Worm (Caenorhabditis elegans) whole organism, late embryonic: Measurements from ENCODE around the gene C44C1.6.

ENCODE experiments used
- C38D4.7 ChIP-seq: fragments of 200-800 bp; sonication (Bioruptor generic); optimal IDR thresholded peaks from 2 replicates; lab custom pipeline; 2018; ENCODE audit warnings: mild to moderate bottlenecking, missing genetic modification characterization, moderate library complexity, missing compliant biosample characterization
- F13H6.1 ChIP-seq: sonication (generic microtip); optimal IDR thresholded peaks from 2 replicates; lab custom pipeline; 2016; ENCODE audit warnings: missing genetic modification characterization, missing compliant biosample characterization
- K02D7.2 ChIP-seq: sonication (generic microtip); optimal IDR thresholded peaks from 2 replicates; lab custom pipeline; 2017; ENCODE audit warnings: mild to moderate bottlenecking, missing genetic modification characterization, missing compliant biosample characterization
- K09A11.1 ChIP-seq: sonication (generic microtip); optimal IDR thresholded peaks from 2 replicates; lab custom pipeline; 2017; ENCODE audit warnings: antibody characterized with exemption, mild to moderate bottlenecking, missing genetic modification characterization, missing compliant biosample characterization; ENCODE audit not compliant: insufficient read depth
- T23F11.4 ChIP-seq: fragments of 200-800 bp; sonication (Bioruptor generic); optimal IDR thresholded peaks from 2 replicates; lab custom pipeline; 2018; ENCODE audit warnings: mild to moderate bottlenecking, missing genetic modification characterization, missing compliant biosample characterization
- ahr-1 ChIP-seq: sonication (generic microtip); optimal IDR thresholded peaks from 2 replicates; lab custom pipeline; 2016; ENCODE audit warnings: missing genetic modification characterization, missing compliant biosample characterization
- ama-1 ChIP-seq: fragments of 150-350 bp; optimal IDR thresholded peaks from 2 replicates; lab custom pipeline; 2014
- ceh-14 ChIP-seq: sonication (generic microtip); optimal IDR thresholded peaks from 2 replicates; lab custom pipeline; 2016; ENCODE audit warnings: missing genotype, missing genetic modification characterization, missing compliant biosample characterization
- ceh-22 ChIP-seq: sonication (generic microtip); optimal IDR thresholded peaks from 2 replicates; lab custom pipeline; 2017; ENCODE audit warnings: missing biosample characterization, missing genetic modification characterization
- ceh-24 ChIP-seq: sonication (generic microtip); optimal IDR thresholded peaks from 2 replicates; lab custom pipeline; 2016; ENCODE audit warnings: mild to moderate bottlenecking, missing genetic modification characterization, missing compliant biosample characterization
- ceh-31 ChIP-seq: sonication (generic microtip); optimal IDR thresholded peaks from 2 replicates; lab custom pipeline; 2016; ENCODE audit warnings: missing genetic modification characterization, missing compliant biosample characterization
- ceh-34 ChIP-seq: sonication (generic microtip); optimal IDR thresholded peaks from 2 replicates; lab custom pipeline; 2016; ENCODE audit warnings: mild to moderate bottlenecking, missing genetic modification characterization, missing compliant biosample characterization
- ceh-48 ChIP-seq: sonication (generic microtip); optimal IDR thresholded peaks from 2 replicates; lab custom pipeline; 2016; ENCODE audit warnings: missing genetic modification characterization, inconsistent platforms, missing compliant biosample characterization
- ceh-6 ChIP-seq: fragments of 200-800 bp; sonication (Bioruptor generic); optimal IDR thresholded peaks from 2 replicates; lab custom pipeline; 2018; ENCODE audit warnings: mild to moderate bottlenecking, missing genetic modification characterization, missing compliant biosample characterization
- ceh-9 ChIP-seq: sonication (generic microtip); optimal IDR thresholded peaks from 2 replicates; lab custom pipeline; 2016; ENCODE audit warnings: mild to moderate bottlenecking, missing genetic modification characterization, inconsistent platforms, missing compliant biosample characterization
- che-1 ChIP-seq: sonication (generic microtip); optimal IDR thresholded peaks from 2 replicates; lab custom pipeline; 2016; ENCODE audit warnings: mild to moderate bottlenecking, missing genetic modification characterization, missing compliant biosample characterization
- elt-2 ChIP-seq: sonication (generic microtip); optimal IDR thresholded peaks from 2 replicates; lab custom pipeline; 2016; ENCODE audit warnings: missing genetic modification reagents, missing genetic modification characterization, missing compliant biosample characterization
- elt-4 ChIP-seq: sonication (generic microtip); optimal IDR thresholded peaks from 2 replicates; lab custom pipeline; 2016; ENCODE audit warnings: missing genetic modification characterization, missing compliant biosample characterization
- ets-4 ChIP-seq: sonication (generic microtip); optimal IDR thresholded peaks from 2 replicates; lab custom pipeline; 2016; ENCODE audit warnings: missing genetic modification characterization, missing compliant biosample characterization
- eyg-1 ChIP-seq: sonication (generic microtip); optimal IDR thresholded peaks from 2 replicates; lab custom pipeline; 2016; ENCODE audit warnings: missing genotype, missing genetic modification characterization, missing compliant biosample characterization
- fax-1 ChIP-seq: sonication (generic microtip); optimal IDR thresholded peaks from 2 replicates; lab custom pipeline; 2016; ENCODE audit warnings: missing genotype, missing genetic modification characterization, missing compliant biosample characterization
- fkh-10 ChIP-seq: fragments of 150-350 bp; optimal IDR thresholded peaks from 2 replicates; lab custom pipeline; 2014; ENCODE audit warnings: missing biosample characterization, missing genetic modification reagents, missing genetic modification characterization
- gmeb-2 ChIP-seq: sonication (generic microtip); optimal IDR thresholded peaks from 2 replicates; lab custom pipeline; 2016; ENCODE audit warnings: missing genetic modification characterization, inconsistent platforms, missing compliant biosample characterization
- hlh-13 ChIP-seq: fragments of 200-800 bp; sonication (Bioruptor generic); optimal IDR thresholded peaks from 2 replicates; lab custom pipeline; 2018; ENCODE audit warnings: mild to moderate bottlenecking, missing genetic modification characterization, missing compliant biosample characterization
- hlh-15 ChIP-seq: sonication (generic microtip); optimal IDR thresholded peaks from 2 replicates; lab custom pipeline; 2016; ENCODE audit warnings: missing genetic modification characterization, missing compliant biosample characterization
- hlh-30 ChIP-seq: sonication (generic microtip); optimal IDR thresholded peaks from 2 replicates; lab custom pipeline; 2017; ENCODE audit warnings: antibody characterized with exemption, missing genetic modification characterization, missing compliant biosample characterization; ENCODE audit not compliant: insufficient read depth
- hlh-6 ChIP-seq: sonication (generic microtip); optimal IDR thresholded peaks from 2 replicates; lab custom pipeline; 2016; ENCODE audit warnings: missing genotype, missing genetic modification characterization, missing compliant biosample characterization
- hlh-8 ChIP-seq: sonication (generic microtip); optimal IDR thresholded peaks from 2 replicates; lab custom pipeline; 2016; ENCODE audit warnings: missing genotype, missing genetic modification characterization, missing compliant biosample characterization
- mec-3 ChIP-seq: sonication (generic microtip); optimal IDR thresholded peaks from 2 replicates; lab custom pipeline; 2016; ENCODE audit warnings: borderline replicate concordance, missing genetic modification characterization, missing compliant biosample characterization
- nhr-11 ChIP-seq: fragments of 150-350 bp; optimal IDR thresholded peaks from 2 replicates; lab custom pipeline; 2014; ENCODE audit warnings: missing biosample characterization, missing genetic modification characterization
- nhr-232 ChIP-seq: sonication (generic microtip); optimal IDR thresholded peaks from 2 replicates; lab custom pipeline; 2016; ENCODE audit warnings: missing genetic modification characterization, missing compliant biosample characterization
- odd-2 ChIP-seq: sonication (generic microtip); optimal IDR thresholded peaks from 2 replicates; lab custom pipeline; 2017; ENCODE audit warnings: antibody characterized with exemption, mild to moderate bottlenecking, missing genetic modification characterization, missing compliant biosample characterization
- pag-3 ChIP-seq: sonication (generic microtip); optimal IDR thresholded peaks from 2 replicates; lab custom pipeline; 2016; ENCODE audit warnings: missing compliant biosample characterization, missing genetic modification characterization, borderline replicate concordance
- pat-9 ChIP-seq: fragments of 200-800 bp; sonication (Bioruptor generic); optimal IDR thresholded peaks from 2 replicates; lab custom pipeline; 2018; ENCODE audit warnings: mild to moderate bottlenecking, missing genetic modification characterization, moderate library complexity, missing compliant biosample characterization
- pax-1 ChIP-seq: fragments of 150-350 bp; optimal IDR thresholded peaks from 2 replicates; lab custom pipeline; 2014; ENCODE audit warnings: missing biosample characterization, missing genetic modification characterization
- pha-2 ChIP-seq: sonication (generic microtip); optimal IDR thresholded peaks from 2 replicates; lab custom pipeline; 2017; ENCODE audit warnings: mild to moderate bottlenecking, missing genetic modification characterization, missing compliant biosample characterization
- pha-4 ChIP-seq: fragments of 150-350 bp; optimal IDR thresholded peaks from 2 replicates; lab custom pipeline; 2018; ENCODE audit warnings: missing biosample characterization, missing genetic modification reagents, missing genetic modification characterization
- pros-1 ChIP-seq: fragments of 150-350 bp; optimal IDR thresholded peaks from 2 replicates; lab custom pipeline; 2014; ENCODE audit warnings: missing biosample characterization, missing genetic modification reagents, missing genetic modification characterization
- ref-2 ChIP-seq: sonication (generic microtip); optimal IDR thresholded peaks from 2 replicates; lab custom pipeline; 2016; ENCODE audit warnings: missing genetic modification characterization, missing compliant biosample characterization
- rnt-1 ChIP-seq: sonication (generic microtip); optimal IDR thresholded peaks from 2 replicates; lab custom pipeline; 2016; ENCODE audit warnings: missing genetic modification characterization, missing compliant biosample characterization
- sdc-2 ChIP-seq: sonication (generic microtip); optimal IDR thresholded peaks from 2 replicates; lab custom pipeline; 2016; ENCODE audit warnings: missing genotype, missing genetic modification characterization, missing compliant biosample characterization
- sox-4 ChIP-seq: sonication (generic microtip); optimal IDR thresholded peaks from 2 replicates; lab custom pipeline; 2017; ENCODE audit warnings: mild to moderate bottlenecking, missing genetic modification characterization, inconsistent platforms, missing compliant biosample characterization
- tbx-2 ChIP-seq: sonication (generic microtip); optimal IDR thresholded peaks from 2 replicates; lab custom pipeline; 2016; ENCODE audit warnings: missing genetic modification characterization, missing compliant biosample characterization
- ttx-3 ChIP-seq: sonication (generic microtip); optimal IDR thresholded peaks from 2 replicates; lab custom pipeline; 2016; ENCODE audit warnings: missing genetic modification reagents, missing genetic modification characterization, missing compliant biosample characterization
- unc-3 ChIP-seq, 2 experiments: fragments of 200-800 bp in 1 of 2; sonication (Bioruptor generic) in 1 of 2; sonication (generic microtip) in 1 of 2; conservative IDR thresholded peaks in 1 of 2; optimal IDR thresholded peaks in 1 of 2; 2 replicates each; pipeline versions ENCODE4 v1.3.6 to Lab custom; 2016 to 2022; ENCODE audit warnings: missing compliant biosample characterization in 2 of 2, missing genetic modification characterization in 2 of 2, missing genetic modification reagents in 1 of 2
- unc-86 ChIP-seq: sonication (generic microtip); optimal IDR thresholded peaks from 2 replicates; lab custom pipeline; 2016; ENCODE audit warnings: missing genetic modification characterization, missing compliant biosample characterization
- zip-5 ChIP-seq: sonication (generic microtip); optimal IDR thresholded peaks from 2 replicates; lab custom pipeline; 2016; ENCODE audit warnings: missing genetic modification characterization, missing compliant biosample characterization
- ztf-16 ChIP-seq: sonication (generic microtip); optimal IDR thresholded peaks from 2 replicates; lab custom pipeline; 2017; ENCODE audit warnings: missing genetic modification characterization, missing compliant biosample characterization

C44C1.6 gene

ce11 chrX:994678-995077 is 24.6 kb upstream of the C44C1.6 start:
- TF ChIP-seq ets-4 (no peak), C38D4.7 (GFP tag; lab: Kevin White, UChicago) (no peak), ama-1 (lab: Kevin White, UChicago) (no peak), hlh-30 (tag; lab: Kevin White, UChicago) (no peak), gmeb-2 (no peak), ahr-1 (tag; lab: Kevin White, UChicago) (no peak), sdc-2 (tag; lab: Kevin White, UChicago) (no peak), che-1 (no peak), unc-86 (no peak), hlh-8 (tag; lab: Kevin White, UChicago) (no peak), ztf-16 (tag; lab: Kevin White, UChicago) (no peak), ttx-3 (tag; lab: Kevin White, UChicago) (no peak), mec-3 (tag; lab: Kevin White, UChicago) (no peak), ceh-6 (GFP tag; lab: Kevin White, UChicago) (no peak)

ce11 chrX:992650-993403 is 22.8 kb upstream of the C44C1.6 start:
- no peak for TF ChIP-seq pag-3 (tag; lab: Kevin White, UChicago)
- no peak for TF ChIP-seq C38D4.7 (GFP tag; lab: Kevin White, UChicago)
- no peak for TF ChIP-seq che-1
- TF ChIP-seq ceh-22 (tag; lab: Kevin White, UChicago): no peak
- no peak for TF ChIP-seq unc-3 (GFP tag; conservative IDR thresholded peaks at IDR 0.05; lab: Robert Waterston, UW)
- TF ChIP-seq unc-3 (tag; optimal IDR thresholded peaks at IDR 0.05; lab: Kevin White, UChicago): peak; percentile 44
- TF ChIP-seq ceh-34 (tag; lab: Kevin White, UChicago): peak; percentile 82
- TF ChIP-seq ceh-14 (tag; lab: Kevin White, UChicago): peak; percentile 76
- no peak for TF ChIP-seq fkh-10 (GFP tag; lab: Kevin White, UChicago)
- TF ChIP-seq mec-3 (tag; lab: Kevin White, UChicago): peak; percentile 57
- peak; percentile 60 for TF ChIP-seq F13H6.1 (tag; lab: Kevin White, UChicago)
- TF ChIP-seq fax-1: no peak
- TF ChIP-seq hlh-13 (GFP tag; lab: Kevin White, UChicago): no peak
- no peak for TF ChIP-seq ahr-1 (tag; lab: Kevin White, UChicago)
- TF ChIP-seq ceh-9 (tag; lab: Kevin White, UChicago): no peak
- no peak for TF ChIP-seq hlh-15
- no peak for TF ChIP-seq hlh-6 (tag; lab: Kevin White, UChicago)
- TF ChIP-seq ceh-31 (tag; lab: Kevin White, UChicago): peak; percentile 88
- no peak for TF ChIP-seq pha-2
- no peak for TF ChIP-seq pha-4 (tag; lab: Kevin White, UChicago)
- TF ChIP-seq ets-4: no peak
- TF ChIP-seq odd-2 (tag; lab: Kevin White, UChicago): no peak
- no peak for TF ChIP-seq K02D7.2 (tag; lab: Kevin White, UChicago)
- no peak for TF ChIP-seq zip-5 (tag; lab: Kevin White, UChicago)
- no peak for TF ChIP-seq ceh-24 (tag; lab: Kevin White, UChicago)
- TF ChIP-seq nhr-11 (tag; lab: Kevin White, UChicago): no peak
- TF ChIP-seq pax-1 (tag; lab: Kevin White, UChicago): no peak
- no peak for TF ChIP-seq pat-9
- TF ChIP-seq unc-86: peak; percentile 31
- peak; percentile 30 for TF ChIP-seq rnt-1 (tag; lab: Kevin White, UChicago)
- no peak for TF ChIP-seq eyg-1
- TF ChIP-seq tbx-2 (tag; lab: Kevin White, UChicago): peak; percentile 81
- peak; percentile 8 for TF ChIP-seq T23F11.4 (GFP tag; lab: Kevin White, UChicago)
- TF ChIP-seq ref-2 (tag; lab: Kevin White, UChicago): peak; percentile 77
- no peak for TF ChIP-seq sox-4 (tag; lab: Kevin White, UChicago)
- peak; percentile 81 for TF ChIP-seq pros-1 (tag; lab: Kevin White, UChicago)
- no peak for TF ChIP-seq hlh-30 (tag; lab: Kevin White, UChicago)
- no peak for TF ChIP-seq ztf-16 (tag; lab: Kevin White, UChicago)
- TF ChIP-seq ama-1 (lab: Kevin White, UChicago): no peak
- peak; percentile 48 for TF ChIP-seq K09A11.1
- peak; percentile 31 for TF ChIP-seq hlh-8 (tag; lab: Kevin White, UChicago)
- no peak for TF ChIP-seq nhr-232
- no peak for TF ChIP-seq elt-4 (tag; lab: Kevin White, UChicago)
- no peak for TF ChIP-seq ttx-3 (tag; lab: Kevin White, UChicago)
- peak; percentile 26 for TF ChIP-seq ceh-48 (tag; lab: Kevin White, UChicago)
- TF ChIP-seq elt-2 (tag; lab: Kevin White, UChicago): no peak
